Worm (Caenorhabditis elegans): ENCODE results near the gene F37A8.2.

F37A8.2 gene

ce11 chrIII:3957119-3957739, 25.9 kb upstream of the F37A8.2 start:
- TF ChIP-seq W03F9.2 (tag; optimal IDR thresholded peaks at IDR 0.05) (no peak), him-1 (tag; optimal IDR thresholded peaks at IDR 0.05) (no peak), dao-5 (tag; optimal IDR thresholded peaks at IDR 0.05) (no peak)

- TF ChIP-seq dao-5 (tag; optimal IDR thresholded peaks at IDR 0.05) (no peak), him-1 (tag; optimal IDR thresholded peaks at IDR 0.05) (no peak), W03F9.2 (tag; optimal IDR thresholded peaks at IDR 0.05) (no peak)
These were observed 25.0 kb upstream of the F37A8.2 start, which contains the start of gene F37A8.5 for ce11 chrIII:3956293-3956692. Gene F37A8.5, plus strand, starts transcription at chrIII:3956624.

- TF ChIP-seq dao-5 (tag; optimal IDR thresholded peaks at IDR 0.05) (no peak), W03F9.2 (tag; optimal IDR thresholded peaks at IDR 0.05) (no peak), him-1 (tag; optimal IDR thresholded peaks at IDR 0.05) (peak; percentile 39)
These were observed 24.4 kb upstream of the F37A8.2 start for ce11 chrIII:3955674-3956073.

ce11 chrIII:3954828-3955227, 23.5 kb upstream of the F37A8.2 start:
- TF ChIP-seq dao-5 (tag; optimal IDR thresholded peaks at IDR 0.05) (no peak), him-1 (tag; optimal IDR thresholded peaks at IDR 0.05) (no peak), W03F9.2 (tag; optimal IDR thresholded peaks at IDR 0.05) (no peak)

- no peak for TF ChIP-seq him-1 (tag; optimal IDR thresholded peaks at IDR 0.05)
- TF ChIP-seq W03F9.2 (tag; optimal IDR thresholded peaks at IDR 0.05): no peak
- TF ChIP-seq dao-5 (tag; optimal IDR thresholded peaks at IDR 0.05): no peak
These were observed 22.9 kb upstream of the F37A8.2 start for ce11 chrIII:3954220-3954619.

ce11 chrIII:3953235-3953634, 21.9 kb upstream of the F37A8.2 start:
- peak; percentile 26 for TF ChIP-seq him-1 (tag; optimal IDR thresholded peaks at IDR 0.05)
- TF ChIP-seq W03F9.2 (tag; optimal IDR thresholded peaks at IDR 0.05): no peak

- TF ChIP-seq W03F9.2 (tag; optimal IDR thresholded peaks at IDR 0.05): no peak
- TF ChIP-seq dao-5 (tag; optimal IDR thresholded peaks at IDR 0.05): no peak
- no peak for TF ChIP-seq him-1 (tag; optimal IDR thresholded peaks at IDR 0.05)
These were observed 20.7 kb upstream of the F37A8.2 start for ce11 chrIII:3952058-3952457.

ce11 chrIII:3935808-3936207, 4.5 kb upstream of the F37A8.2 start, which contains the start of gene npl-10:
Gene npl-10, minus strand, starts transcription at chrIII:3935908.
- no peak for TF ChIP-seq him-1 (tag; optimal IDR thresholded peaks at IDR 0.05)

ce11 chrIII:3928136-3928535, 3.2 kb downstream of the F37A8.2 start, which contains the start of gene F37A8.1:
Gene F37A8.1, plus strand, starts transcription at chrIII:3928436.
- TF ChIP-seq dao-5 (tag; optimal IDR thresholded peaks at IDR 0.05): no peak
- TF ChIP-seq him-1 (tag; optimal IDR thresholded peaks at IDR 0.05): no peak
- no peak for TF ChIP-seq W03F9.2 (tag; optimal IDR thresholded peaks at IDR 0.05)

- TF ChIP-seq him-1 (tag; optimal IDR thresholded peaks at IDR 0.05): no peak
- TF ChIP-seq dao-5 (tag; optimal IDR thresholded peaks at IDR 0.05): no peak
- no peak for TF ChIP-seq W03F9.2 (tag; optimal IDR thresholded peaks at IDR 0.05)
These were observed 3.9 kb downstream of the F37A8.2 start for ce11 chrIII:3927450-3927849.

- no peak for TF ChIP-seq W03F9.2 (tag; optimal IDR thresholded peaks at IDR 0.05)
- TF ChIP-seq him-1 (tag; optimal IDR thresholded peaks at IDR 0.05): no peak
- TF ChIP-seq dao-5 (tag; optimal IDR thresholded peaks at IDR 0.05): no peak
These were observed 4.5 kb downstream of the F37A8.2 start for ce11 chrIII:3926801-3927200.

- TF ChIP-seq W03F9.2 (tag; optimal IDR thresholded peaks at IDR 0.05) (no peak), dao-5 (tag; optimal IDR thresholded peaks at IDR 0.05) (no peak), him-1 (tag; optimal IDR thresholded peaks at IDR 0.05) (no peak)
These were observed 5.2 kb downstream of the F37A8.2 start, which contains the start of gene ZK1058.9 for ce11 chrIII:3926116-3926515. Gene ZK1058.9, minus strand, starts transcription at chrIII:3926216.

ce11 chrIII:3921646-3922328, 9.5 kb downstream of the F37A8.2 start, which contains the start of the genes metl-6 and nit-1:
Gene metl-6, minus strand, starts transcription at chrIII:3921711.
Gene nit-1, plus strand, starts transcription at chrIII:3922207.
- TF ChIP-seq him-1 (tag; optimal IDR thresholded peaks at IDR 0.05) (no peak), dao-5 (tag; optimal IDR thresholded peaks at IDR 0.05) (no peak), W03F9.2 (tag; optimal IDR thresholded peaks at IDR 0.05) (no peak)

- TF ChIP-seq dao-5 (tag; optimal IDR thresholded peaks at IDR 0.05) (no peak), him-1 (tag; optimal IDR thresholded peaks at IDR 0.05) (no peak), W03F9.2 (tag; optimal IDR thresholded peaks at IDR 0.05) (no peak)
These were observed 12.8 kb downstream of the F37A8.2 start, which contains the start of gene ZK1058.3 for ce11 chrIII:3918569-3918968. Gene ZK1058.3, plus strand, starts transcription at chrIII:3918869.

All from whole organism, L4/young adult.